Worm (Caenorhabditis elegans) whole organism, L2 larva: Measurements from ENCODE around the gene Y75B12B.1.

Source experiments
- C34F6.9 ChIP-seq: fragments of 150-350 bp; optimal IDR thresholded peaks from 2 replicates; lab custom pipeline; 2014; ENCODE audit warnings: missing biosample characterization, missing genetic modification characterization
- F13H6.1 ChIP-seq: sonication (generic microtip); optimal IDR thresholded peaks from 2 replicates; lab custom pipeline; 2016; ENCODE audit warnings: missing genetic modification characterization, missing compliant biosample characterization
- R02D3.7 ChIP-seq: fragments of 150-350 bp; optimal IDR thresholded peaks from 2 replicates; lab custom pipeline; 2014; ENCODE audit warnings: missing biosample characterization, missing genetic modification characterization
- Y55F3AM.14 ChIP-seq: fragments of 200-800 bp; sonication (Bioruptor generic); optimal IDR thresholded peaks from 2 replicates; lab custom pipeline; 2018; ENCODE audit warnings: mild to moderate bottlenecking, missing genetic modification characterization, missing compliant biosample characterization
- ZK546.5 ChIP-seq: sonication (generic microtip); optimal IDR thresholded peaks from 2 replicates; lab custom pipeline; 2017; ENCODE audit warnings: missing biosample characterization, missing genetic modification characterization
- alr-1 ChIP-seq: fragments of 150-350 bp; optimal IDR thresholded peaks from 2 replicates; lab custom pipeline; 2014; ENCODE audit warnings: missing biosample characterization, missing genetic modification characterization
- aly-2 ChIP-seq: fragments of 150-350 bp; optimal IDR thresholded peaks from 2 replicates; lab custom pipeline; 2014; ENCODE audit warnings: missing biosample characterization, missing genetic modification characterization
- ama-1 ChIP-seq: fragments of 150-350 bp; optimal IDR thresholded peaks from 2 replicates; lab custom pipeline; 2018; ENCODE audit warnings: inconsistent platforms
- blmp-1 ChIP-seq: sonication (generic microtip); optimal IDR thresholded peaks from 2 replicates; lab custom pipeline; 2017; ENCODE audit warnings: missing genetic modification characterization, mild to moderate bottlenecking, missing compliant biosample characterization, antibody characterized with exemption, moderate library complexity; ENCODE audit not compliant: insufficient read depth
- ceh-16 ChIP-seq: fragments of 150-350 bp; optimal IDR thresholded peaks from 2 replicates; lab custom pipeline; 2014; ENCODE audit warnings: missing biosample characterization, missing genetic modification characterization
- ceh-82 ChIP-seq: fragments of 150-350 bp; optimal IDR thresholded peaks from 2 replicates; lab custom pipeline; 2014; ENCODE audit warnings: missing biosample characterization, missing genetic modification characterization
- crh-2 ChIP-seq: sonication (generic microtip); optimal IDR thresholded peaks from 2 replicates; lab custom pipeline; 2017; ENCODE audit warnings: missing biosample characterization, missing genetic modification characterization
- dmd-4 ChIP-seq: sonication (generic microtip); optimal IDR thresholded peaks from 2 replicates; lab custom pipeline; 2017; ENCODE audit warnings: missing biosample characterization, missing genetic modification characterization
- egl-27 ChIP-seq: sonication (generic microtip); optimal IDR thresholded peaks from 3 replicates; lab custom pipeline; 2017; ENCODE audit warnings: missing biosample characterization, missing genetic modification reagents, missing genetic modification characterization
- elt-1 ChIP-seq: fragments of 150-350 bp; optimal IDR thresholded peaks from 2 replicates; lab custom pipeline; 2014; ENCODE audit warnings: missing biosample characterization, missing genetic modification characterization
- elt-3 ChIP-seq: sonication (generic microtip); optimal IDR thresholded peaks from 2 replicates; lab custom pipeline; 2017; ENCODE audit warnings: missing biosample characterization, missing genetic modification characterization
- fos-1 ChIP-seq: fragments of 150-350 bp; optimal IDR thresholded peaks from 2 replicates; lab custom pipeline; 2014; ENCODE audit warnings: missing biosample characterization, missing genetic modification characterization
- gmeb-1 ChIP-seq: fragments of 150-350 bp; optimal IDR thresholded peaks from 2 replicates; lab custom pipeline; 2014; ENCODE audit warnings: missing biosample characterization, missing genetic modification characterization
- lin-11 ChIP-seq: fragments of 150-350 bp; sonication (generic microtip); optimal IDR thresholded peaks from 2 replicates; lab custom pipeline; 2014; ENCODE audit warnings: missing biosample characterization, missing genetic modification characterization, inconsistent platforms, mixed read lengths
- lin-13 ChIP-seq: fragments of 150-350 bp; optimal IDR thresholded peaks from 2 replicates; lab custom pipeline; 2014; ENCODE audit warnings: missing biosample characterization, missing genetic modification reagents, missing genetic modification characterization
- lin-39 ChIP-seq: fragments of 150-350 bp; optimal IDR thresholded peaks from 2 replicates; lab custom pipeline; 2014; ENCODE audit warnings: missing biosample characterization, missing genetic modification reagents, missing genetic modification characterization
- lsy-2 ChIP-seq, 2 experiments: fragments of 150-350 bp in 1 of 2; sonication (generic microtip) in 1 of 2; optimal IDR thresholded peaks; 2 replicates each; lab custom pipeline; 2014 to 2017; ENCODE audit warnings: missing biosample characterization in 2 of 2, missing genetic modification characterization in 2 of 2
- mab-5 ChIP-seq: fragments of 150-350 bp; optimal IDR thresholded peaks from 2 replicates; lab custom pipeline; 2014; ENCODE audit warnings: missing biosample characterization, missing genetic modification characterization
- mbf-1 ChIP-seq: sonication (generic microtip); optimal IDR thresholded peaks from 2 replicates; lab custom pipeline; 2017; ENCODE audit warnings: missing biosample characterization, missing genetic modification characterization
- mdl-1 ChIP-seq, 2 experiments: fragments of 150-350 bp in 1 of 2; sonication (generic microtip) in 1 of 2; optimal IDR thresholded peaks; 2 replicates each; lab custom pipeline; 2017; ENCODE audit warnings: missing biosample characterization in 2 of 2, missing genetic modification characterization in 2 of 2
- nhr-10 ChIP-seq: sonication (generic microtip); optimal IDR thresholded peaks from 2 replicates; lab custom pipeline; 2017; ENCODE audit warnings: missing biosample characterization, missing genetic modification characterization
- nhr-11 ChIP-seq: fragments of 150-350 bp; optimal IDR thresholded peaks from 2 replicates; lab custom pipeline; 2014; ENCODE audit warnings: missing biosample characterization, missing genetic modification characterization
- nhr-12 ChIP-seq: fragments of 150-350 bp; optimal IDR thresholded peaks from 2 replicates; lab custom pipeline; 2014; ENCODE audit warnings: missing biosample characterization, missing genetic modification characterization
- nhr-129 ChIP-seq: fragments of 150-350 bp; optimal IDR thresholded peaks from 2 replicates; lab custom pipeline; 2014; ENCODE audit warnings: missing biosample characterization, missing genetic modification characterization
- nhr-21 ChIP-seq: fragments of 150-350 bp; optimal IDR thresholded peaks from 2 replicates; lab custom pipeline; 2014; ENCODE audit warnings: missing biosample characterization, missing genetic modification characterization
- nhr-23 ChIP-seq: fragments of 150-350 bp; optimal IDR thresholded peaks from 2 replicates; lab custom pipeline; 2014; ENCODE audit warnings: missing biosample characterization, missing genetic modification reagents, missing genetic modification characterization
- nhr-237 ChIP-seq: fragments of 150-350 bp; optimal IDR thresholded peaks from 2 replicates; lab custom pipeline; 2014; ENCODE audit warnings: missing biosample characterization, missing genetic modification characterization
- nhr-25 ChIP-seq: fragments of 150-350 bp; sonication (generic microtip); optimal IDR thresholded peaks from 3 replicates; lab custom pipeline; 2014; ENCODE audit warnings: missing biosample characterization, missing genetic modification characterization
- nhr-6 ChIP-seq: fragments of 150-350 bp; optimal IDR thresholded peaks from 2 replicates; lab custom pipeline; 2014; ENCODE audit warnings: missing biosample characterization, missing genetic modification characterization
- nhr-77 ChIP-seq: fragments of 150-350 bp; optimal IDR thresholded peaks from 2 replicates; lab custom pipeline; 2014; ENCODE audit warnings: missing biosample characterization, missing genetic modification characterization
- peb-1 ChIP-seq: fragments of 150-350 bp; optimal IDR thresholded peaks from 2 replicates; lab custom pipeline; 2014; ENCODE audit warnings: missing biosample characterization, missing genetic modification characterization
- sem-4 ChIP-seq: fragments of 150-350 bp; optimal IDR thresholded peaks from 2 replicates; lab custom pipeline; 2014; ENCODE audit warnings: missing biosample characterization, missing genetic modification reagents, missing genetic modification characterization
- skn-1 ChIP-seq: sonication (generic microtip); optimal IDR thresholded peaks from 2 replicates; lab custom pipeline; 2017; ENCODE audit warnings: missing biosample characterization, missing genetic modification characterization
- sma-3 ChIP-seq: sonication (generic microtip); optimal IDR thresholded peaks from 2 replicates; lab custom pipeline; 2016; ENCODE audit warnings: missing genetic modification reagents, missing genetic modification characterization, missing compliant biosample characterization
- sma-9 ChIP-seq, 2 experiments: fragments of 150-350 bp in 1 of 2; sonication (generic microtip) in 1 of 2; optimal IDR thresholded peaks; 2 replicates each; lab custom pipeline; 2014 to 2016; ENCODE audit warnings: missing genetic modification characterization in 2 of 2, mild to moderate bottlenecking in 1 of 2, missing biosample characterization in 1 of 2, missing compliant biosample characterization in 1 of 2, missing genetic modification reagents in 1 of 2, moderate library complexity in 1 of 2
- snpc-4 ChIP-seq: fragments of 150-350 bp; optimal IDR thresholded peaks from 2 replicates; lab custom pipeline; 2014; ENCODE audit warnings: missing biosample characterization, missing genetic modification characterization
- unc-39 ChIP-seq: fragments of 150-350 bp; optimal IDR thresholded peaks from 2 replicates; lab custom pipeline; 2014; ENCODE audit warnings: missing biosample characterization, missing genetic modification characterization
- unc-55 ChIP-seq: fragments of 150-350 bp; sonication (generic microtip); optimal IDR thresholded peaks from 3 replicates; lab custom pipeline; 2014; ENCODE audit warnings: missing biosample characterization, missing genetic modification reagents, missing genetic modification characterization
- unc-62 ChIP-seq: fragments of 150-350 bp; optimal IDR thresholded peaks from 2 replicates; lab custom pipeline; 2014; ENCODE audit warnings: missing biosample characterization, missing genetic modification reagents, missing genetic modification characterization
- zag-1 ChIP-seq: fragments of 150-350 bp; optimal IDR thresholded peaks from 2 replicates; lab custom pipeline; 2014; ENCODE audit warnings: missing biosample characterization, missing genetic modification characterization
- ztf-1 ChIP-seq: fragments of 200-800 bp; sonication (Bioruptor generic); conservative IDR thresholded peaks from 2 replicates; pipeline ENCODE4 v1.3.6; 2022; ENCODE audit warnings: missing genetic modification characterization, missing compliant biosample characterization
- ztf-11 ChIP-seq: sonication (generic microtip); optimal IDR thresholded peaks from 2 replicates; lab custom pipeline; 2017; ENCODE audit warnings: missing biosample characterization, missing genetic modification characterization
- ztf-4 ChIP-seq: fragments of 150-350 bp; optimal IDR thresholded peaks from 2 replicates; lab custom pipeline; 2014; ENCODE audit warnings: missing biosample characterization, missing genetic modification characterization

Y75B12B.1 gene

DNA sequence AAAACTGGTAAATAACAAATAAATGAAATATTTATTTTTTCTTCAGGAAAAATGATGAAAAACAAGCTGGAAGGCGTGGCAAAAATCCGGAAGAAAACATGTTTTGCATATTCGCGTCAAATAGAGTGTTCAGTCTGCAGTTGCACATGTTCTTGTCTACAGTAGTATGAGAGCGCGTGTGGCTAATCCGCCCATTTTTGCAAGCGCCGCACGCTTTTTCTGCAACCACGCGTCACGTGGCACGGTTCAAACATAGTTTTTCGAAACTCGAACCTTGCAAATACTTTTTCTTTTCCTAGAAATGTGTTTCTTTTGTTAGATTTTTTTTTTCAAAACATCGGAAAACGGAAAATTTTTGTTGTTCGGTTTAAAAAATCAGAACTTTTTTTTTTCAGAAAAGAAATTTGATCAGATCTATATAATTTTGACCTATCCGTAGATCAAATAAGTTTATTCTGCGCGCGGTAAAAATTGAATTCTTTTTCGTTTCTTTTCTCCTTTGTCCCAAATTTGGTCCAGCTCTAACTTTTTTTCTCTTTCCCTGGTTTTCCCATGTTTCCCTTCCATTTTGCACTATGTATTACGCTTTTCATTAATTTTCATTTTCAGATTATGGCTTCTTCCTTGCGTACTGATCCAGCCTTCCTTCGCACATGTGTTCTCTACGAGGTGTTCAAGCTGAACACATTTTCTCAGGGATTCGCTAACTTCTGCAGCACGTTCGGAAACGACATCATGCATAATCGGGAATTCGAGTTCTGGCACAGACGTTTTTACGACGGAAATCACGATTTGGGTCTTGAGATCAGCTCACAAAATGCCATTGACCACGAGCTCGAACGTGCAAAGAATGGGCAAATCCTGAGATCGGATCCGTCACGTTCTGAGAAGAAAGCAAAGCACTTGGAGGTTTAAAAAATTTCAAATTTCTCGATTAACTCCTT, at the start of gene Y75B12B.1:
Gene Y75B12B.1 (plus strand): TSS at position 603 of the 944 bp plus-strand sequence.
- TF ChIP-seq nhr-6 (tag; lab: Kevin White, UChicago) (no peak), lin-39 (no peak), aly-2 (tag; lab: Kevin White, UChicago) (no peak), snpc-4 (tag; lab: Kevin White, UChicago) (no peak), unc-39 (tag; lab: Kevin White, UChicago) (no peak), fos-1 (no peak)
- TF ChIP-seq, all 48 proteins: peak for 0

DNA sequence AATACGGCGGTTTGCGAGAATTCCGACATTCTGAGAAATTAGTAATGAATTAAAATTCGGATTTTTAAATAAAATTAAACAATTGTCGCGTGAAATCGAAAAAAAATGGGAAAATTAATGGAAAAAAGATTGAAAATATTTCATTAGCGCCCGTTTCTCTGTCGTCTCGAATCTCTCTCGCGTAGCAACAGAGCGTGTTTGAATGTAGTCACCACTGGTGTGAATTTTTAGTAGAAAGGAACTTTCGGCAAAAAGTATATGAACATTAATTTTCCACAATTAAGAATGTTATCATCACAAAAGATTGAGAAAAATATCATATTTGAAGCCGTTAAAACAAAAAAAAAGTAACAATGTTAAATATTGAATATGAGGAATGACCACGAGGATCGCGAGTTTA, 47.7 kb upstream of the Y75B12B.1 start, which contains the start of gene aipl-1:
Gene aipl-1 (minus strand): TSS at position 30 of the 400 bp plus-strand sequence.
- TF ChIP-seq snpc-4 (tag; lab: Kevin White, UChicago) (peak; percentile 68), ztf-1 (GFP tag; lab: Robert Waterston, UW) (no peak), C34F6.9 (tag; lab: Kevin White, UChicago) (peak; percentile 90), zag-1 (peak; percentile 59), ceh-82 (tag; lab: Kevin White, UChicago) (peak; percentile 52), lin-13 (GFP tag; lab: Kevin White, UChicago) (peak; percentile 83), unc-62 (GFP tag; lab: Kevin White, UChicago) (no peak), lin-11 (tag; lab: Kevin White, UChicago) (no peak), peb-1 (tag; lab: Kevin White, UChicago) (no peak), nhr-12 (no peak), skn-1 (no peak), gmeb-1 (peak; percentile 87), R02D3.7 (tag; lab: Kevin White, UChicago) (no peak), aly-2 (tag; lab: Kevin White, UChicago) (no peak), nhr-129 (peak; percentile 86), fos-1 (peak; percentile 72), lsy-2 (tag; optimal IDR thresholded peaks at IDR 0.05; lab: Kevin White, UChicago) (peak in 1 of 2 experiments; percentile 87), mbf-1 (tag; lab: Kevin White, UChicago) (no peak), mdl-1 (tag; optimal IDR thresholded peaks at IDR 0.05; lab: Kevin White, UChicago) (no peak), ama-1 (lab: Kevin White, UChicago) (no peak), unc-55 (GFP tag; lab: Kevin White, UChicago) (peak; percentile 97), blmp-1 (peak; percentile 72), sem-4 (tag; lab: Kevin White, UChicago) (peak; percentile 3), nhr-10 (tag; lab: Kevin White, UChicago) (no peak), dmd-4 (tag; lab: Kevin White, UChicago) (no peak), ztf-4 (tag; lab: Kevin White, UChicago) (peak; percentile 16), F13H6.1 (tag; lab: Kevin White, UChicago) (peak; percentile 56), sma-9 (GFP tag; optimal IDR thresholded peaks at IDR 0.05; lab: Kevin White, UChicago) (peak; percentile 79), sma-9 (tag; optimal IDR thresholded peaks at IDR 0.05; lab: Kevin White, UChicago) (no peak), ceh-16 (tag; lab: Kevin White, UChicago) (no peak), alr-1 (tag; lab: Kevin White, UChicago) (no peak), ztf-11 (tag; lab: Kevin White, UChicago) (no peak), Y55F3AM.14 (no peak), nhr-77 (tag; lab: Kevin White, UChicago) (no peak), lin-39 (no peak), elt-3 (tag; lab: Kevin White, UChicago) (no peak), nhr-21 (tag; lab: Kevin White, UChicago) (peak; percentile 60), mab-5 (tag; lab: Kevin White, UChicago) (no peak), nhr-23 (tag; lab: Kevin White, UChicago) (no peak), nhr-237 (tag; lab: Kevin White, UChicago) (no peak), unc-39 (tag; lab: Kevin White, UChicago) (no peak), nhr-25 (tag; lab: Kevin White, UChicago) (no peak), crh-2 (tag; lab: Kevin White, UChicago) (peak; percentile 79), nhr-6 (tag; lab: Kevin White, UChicago) (no peak), sma-3 (peak; percentile 63), nhr-11 (no peak), ZK546.5 (tag; lab: Kevin White, UChicago) (no peak), elt-1 (tag; lab: Kevin White, UChicago) (no peak), egl-27 (peak; percentile 21)
